Fruit fly (Drosophila melanogaster) whole organism, embryonic: ENCODE data around the gene CG42751.

ENCODE experiments used
- CG13123 ChIP-seq: fragments of 200-800 bp; sonication (Bioruptor generic); optimal IDR thresholded peaks from 2 replicates; lab custom pipeline; 2016; ENCODE audit warnings: missing biosample characterization, missing genetic modification characterization
- bsh ChIP-seq, 2 experiments: fragments of 200-800 bp; sonication (Bioruptor generic); optimal IDR thresholded peaks; 2 replicates each; lab custom pipeline; 2017 to 2018; ENCODE audit warnings: mild to moderate bottlenecking in 2 of 2, missing biosample characterization in 2 of 2, missing genetic modification characterization in 2 of 2, moderate library complexity in 1 of 2
- chn ChIP-seq: fragments of 200-800 bp; sonication (Bioruptor generic); optimal IDR thresholded peaks from 2 replicates; lab custom pipeline; 2016; ENCODE audit warnings: missing biosample characterization, missing genetic modification characterization

- TF ChIP-seq bsh (GFP tag; optimal IDR thresholded peaks at IDR 0.05; lab: Kevin White, UChicago): no peak
- TF ChIP-seq CG13123 (GFP tag; lab: Kevin White, UChicago): no peak
- no peak for TF ChIP-seq chn (GFP tag; lab: Kevin White, UChicago)
These were observed 3.6 kb upstream of the CG42751 start, which contains the start of gene Mal-B2 for dm6 chr2L:11849658-11850057.
